Worm (Caenorhabditis elegans) whole organism, L3 larva: ENCODE measurements around the gene T10C6.16.

Source experiments
- ZK546.5 ChIP-seq: sonication (generic microtip); optimal IDR thresholded peaks from 2 replicates; lab custom pipeline; 2017; ENCODE audit warnings: missing biosample characterization, missing genetic modification characterization
- aly-2 ChIP-seq: fragments of 150-350 bp; optimal IDR thresholded peaks from 2 replicates; lab custom pipeline; 2014; ENCODE audit warnings: missing biosample characterization, missing genetic modification characterization
- ama-1 ChIP-seq: fragments of 150-350 bp; optimal IDR thresholded peaks from 2 replicates; lab custom pipeline; 2018
- ceh-28 ChIP-seq: fragments of 150-350 bp; optimal IDR thresholded peaks from 2 replicates; lab custom pipeline; 2014; ENCODE audit warnings: missing biosample characterization, missing genetic modification reagents, missing genetic modification characterization
- ceh-9 ChIP-seq: sonication (generic microtip); optimal IDR thresholded peaks from 2 replicates; lab custom pipeline; 2018; ENCODE audit warnings: missing biosample characterization, missing genetic modification characterization
- egl-27 ChIP-seq: sonication (generic microtip); optimal IDR thresholded peaks from 4 replicates; lab custom pipeline; 2017; ENCODE audit warnings: missing biosample characterization, missing genetic modification reagents, missing genetic modification characterization
- egl-5 ChIP-seq: fragments of 150-350 bp; optimal IDR thresholded peaks from 2 replicates; lab custom pipeline; 2017; ENCODE audit warnings: missing biosample characterization, missing genetic modification reagents, missing genetic modification characterization, inconsistent platforms
- elt-1 ChIP-seq: fragments of 150-350 bp; optimal IDR thresholded peaks from 2 replicates; lab custom pipeline; 2014; ENCODE audit warnings: missing biosample characterization, missing genetic modification characterization
- elt-2 ChIP-seq: sonication (generic microtip); optimal IDR thresholded peaks from 2 replicates; lab custom pipeline; 2016; ENCODE audit warnings: missing genetic modification reagents, mild to moderate bottlenecking, missing genetic modification characterization, missing compliant biosample characterization
- elt-3 ChIP-seq, 3 experiments: fragments of 150-350 bp in 1 of 3; sonication (generic microtip) in 2 of 3; optimal IDR thresholded peaks; 2 replicates in 2 of 3; 4 replicates in 1 of 3; lab custom pipeline; 2014 to 2017; ENCODE audit warnings: missing biosample characterization in 3 of 3, missing genetic modification characterization in 3 of 3
- fkh-10 ChIP-seq: sonication (generic microtip); optimal IDR thresholded peaks from 2 replicates; lab custom pipeline; 2017; ENCODE audit warnings: missing biosample characterization, missing genetic modification reagents, missing genetic modification characterization
- fkh-2 ChIP-seq: fragments of 150-350 bp; optimal IDR thresholded peaks from 2 replicates; lab custom pipeline; 2014; ENCODE audit warnings: missing biosample characterization, missing genetic modification reagents, missing genetic modification characterization
- fos-1 ChIP-seq: fragments of 150-350 bp; optimal IDR thresholded peaks from 2 replicates; lab custom pipeline; 2014; ENCODE audit warnings: missing biosample characterization, missing genetic modification characterization
- hmg-11 ChIP-seq: sonication (generic microtip); optimal IDR thresholded peaks from 2 replicates; lab custom pipeline; 2016; ENCODE audit warnings: missing genetic modification characterization, missing compliant biosample characterization
- jun-1 ChIP-seq: fragments of 150-350 bp; optimal IDR thresholded peaks from 2 replicates; lab custom pipeline; 2014; ENCODE audit warnings: missing biosample characterization, missing genetic modification reagents, missing genetic modification characterization
- lin-15B ChIP-seq: fragments of 150-350 bp; optimal IDR thresholded peaks from 2 replicates; lab custom pipeline; 2014; ENCODE audit warnings: missing biosample characterization, missing genetic modification characterization
- lin-39 ChIP-seq: fragments of 150-350 bp; optimal IDR thresholded peaks from 2 replicates; lab custom pipeline; 2018; ENCODE audit warnings: missing biosample characterization, missing genetic modification reagents, missing genetic modification characterization
- lsy-12 ChIP-seq: sonication (generic microtip); optimal IDR thresholded peaks from 2 replicates; lab custom pipeline; 2016; ENCODE audit warnings: mild to moderate bottlenecking, missing genetic modification characterization, missing compliant biosample characterization
- mdl-1 ChIP-seq: fragments of 150-350 bp; optimal IDR thresholded peaks from 2 replicates; lab custom pipeline; 2014; ENCODE audit warnings: missing biosample characterization, missing genetic modification characterization
- mml-1 ChIP-seq: fragments of 150-350 bp; sonication (generic microtip); optimal IDR thresholded peaks from 3 replicates; lab custom pipeline; 2014; ENCODE audit warnings: missing biosample characterization, missing genetic modification characterization
- nfya-1 ChIP-seq: sonication (generic microtip); optimal IDR thresholded peaks from 2 replicates; lab custom pipeline; 2017; ENCODE audit warnings: missing genetic modification characterization, mild to moderate bottlenecking, missing compliant biosample characterization, antibody characterized with exemption, moderate library complexity; ENCODE audit not compliant: insufficient read depth
- nhr-237 ChIP-seq: fragments of 150-350 bp; optimal IDR thresholded peaks from 2 replicates; lab custom pipeline; 2014; ENCODE audit warnings: missing biosample characterization, missing genetic modification characterization
- nhr-25 ChIP-seq: sonication (generic microtip); optimal IDR thresholded peaks from 2 replicates; lab custom pipeline; 2017; ENCODE audit warnings: missing biosample characterization, missing genetic modification characterization
- nhr-43 ChIP-seq: sonication (generic microtip); optimal IDR thresholded peaks from 2 replicates; lab custom pipeline; 2016; ENCODE audit warnings: mild to moderate bottlenecking, missing genetic modification characterization, missing compliant biosample characterization; ENCODE audit not compliant: poor library complexity, severe bottlenecking
- nhr-67 ChIP-seq: fragments of 150-350 bp; optimal IDR thresholded peaks from 2 replicates; lab custom pipeline; 2014; ENCODE audit warnings: missing biosample characterization, missing genetic modification characterization
- nhr-76 ChIP-seq: fragments of 150-350 bp; sonication (generic microtip); optimal IDR thresholded peaks from 5 replicates; lab custom pipeline; 2014; ENCODE audit warnings: missing biosample characterization, missing genetic modification characterization
- nhr-77 ChIP-seq: fragments of 150-350 bp; optimal IDR thresholded peaks from 2 replicates; lab custom pipeline; 2014; ENCODE audit warnings: missing biosample characterization, missing genetic modification characterization
- pha-4 ChIP-seq: fragments of 150-350 bp; optimal IDR thresholded peaks from 2 replicates; lab custom pipeline; 2014; ENCODE audit warnings: missing biosample characterization, missing genetic modification reagents, missing genetic modification characterization
- pqm-1 ChIP-seq: fragments of 150-350 bp; optimal IDR thresholded peaks from 2 replicates; lab custom pipeline; 2017; ENCODE audit warnings: missing biosample characterization, missing genetic modification characterization, inconsistent platforms
- skn-1 ChIP-seq: fragments of 150-350 bp; optimal IDR thresholded peaks from 2 replicates; lab custom pipeline; 2014; ENCODE audit warnings: missing biosample characterization, missing genetic modification characterization
- tbx-2 ChIP-seq: sonication (generic microtip); optimal IDR thresholded peaks from 2 replicates; lab custom pipeline; 2016; ENCODE audit warnings: mild to moderate bottlenecking, missing genetic modification characterization, missing compliant biosample characterization
- unc-62 ChIP-seq: fragments of 150-350 bp; sonication (generic microtip); optimal IDR thresholded peaks from 4 replicates; lab custom pipeline; 2014; ENCODE audit warnings: missing biosample characterization, missing genetic modification reagents, missing genetic modification characterization
- ztf-11 ChIP-seq: fragments of 150-350 bp; optimal IDR thresholded peaks from 2 replicates; lab custom pipeline; 2014; ENCODE audit warnings: missing biosample characterization, missing genetic modification characterization
- ztf-4 ChIP-seq: fragments of 150-350 bp; optimal IDR thresholded peaks from 2 replicates; lab custom pipeline; 2014; ENCODE audit warnings: missing biosample characterization, missing genetic modification characterization

The T10C6.16 gene

DNA sequence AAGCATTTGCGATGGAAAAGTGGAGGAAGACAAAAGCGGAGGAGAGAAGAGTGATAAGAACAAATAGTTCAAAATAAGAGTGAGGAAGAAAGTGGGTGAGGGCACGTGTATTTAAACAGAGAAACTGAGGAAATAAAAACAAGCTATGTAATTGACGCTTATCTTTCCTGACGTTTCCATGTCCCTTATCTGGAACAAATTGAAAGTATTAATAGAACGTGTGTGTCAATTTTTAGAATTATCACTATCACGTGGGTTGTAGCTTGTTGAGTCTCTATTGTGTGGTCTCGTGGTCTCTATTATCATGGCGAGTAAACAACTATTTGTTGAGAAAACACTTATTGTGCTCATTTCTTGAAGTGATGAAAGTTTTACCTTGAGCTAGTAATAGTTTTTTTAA lies 13.0 kb upstream of the T10C6.16 start, which contains the start of gene T10C6.15:
Gene T10C6.15 (minus strand): TSS at position 104 of the 400 bp plus-strand sequence.
- TF ChIP-seq jun-1 (tag; lab: Kevin White, UChicago) (peak; percentile 82), nhr-43 (tag; lab: Kevin White, UChicago) (peak; percentile 57), elt-3 (tag; optimal IDR thresholded peaks at IDR 0.05; lab: Kevin White, UChicago) (no peak), tbx-2 (tag; lab: Kevin White, UChicago) (no peak), elt-1 (tag; lab: Kevin White, UChicago) (no peak), ceh-9 (tag; lab: Kevin White, UChicago) (no peak), ama-1 (lab: Kevin White, UChicago) (no peak), elt-2 (tag; lab: Kevin White, UChicago) (peak; percentile 99), pha-4 (tag; lab: Kevin White, UChicago) (peak; percentile 90), mdl-1 (tag; lab: Kevin White, UChicago) (no peak), lin-39 (tag; lab: Kevin White, UChicago) (no peak), skn-1 (tag; lab: Kevin White, UChicago) (no peak), pqm-1 (tag; lab: Kevin White, UChicago) (peak; percentile 92), fkh-2 (tag; lab: Kevin White, UChicago) (no peak)

DNA sequence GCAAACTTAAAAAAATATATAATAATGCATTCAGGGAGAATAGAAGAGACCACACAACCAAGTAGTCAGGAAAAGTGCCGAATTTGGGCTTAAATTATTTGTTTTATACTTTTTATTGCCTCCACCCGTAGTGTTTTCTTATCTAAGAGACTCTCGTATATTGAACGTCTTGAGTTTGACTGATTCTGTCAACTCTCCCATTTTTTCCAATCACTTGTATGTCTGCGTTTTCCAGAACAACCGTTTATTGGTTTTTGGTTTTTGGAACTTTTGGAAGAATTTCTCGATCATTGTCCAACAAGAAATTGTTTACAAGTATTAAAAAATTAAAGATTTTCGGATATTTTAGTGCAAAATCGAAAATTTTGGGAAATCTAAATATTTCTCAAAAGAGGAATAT lies 10.9 kb upstream of the T10C6.16 start:
- peak; percentile 81 for TF ChIP-seq elt-2 (tag; lab: Kevin White, UChicago)
- no peak for TF ChIP-seq egl-5 (tag; lab: Kevin White, UChicago)
- TF ChIP-seq fos-1 (tag; lab: Kevin White, UChicago): no peak
- no peak for TF ChIP-seq lin-15B (tag; lab: Kevin White, UChicago)
- TF ChIP-seq pqm-1 (tag; lab: Kevin White, UChicago): peak; percentile 53
- TF ChIP-seq pha-4 (tag; lab: Kevin White, UChicago): peak; percentile 28
- TF ChIP-seq, all 47 proteins: peak for 3

DNA sequence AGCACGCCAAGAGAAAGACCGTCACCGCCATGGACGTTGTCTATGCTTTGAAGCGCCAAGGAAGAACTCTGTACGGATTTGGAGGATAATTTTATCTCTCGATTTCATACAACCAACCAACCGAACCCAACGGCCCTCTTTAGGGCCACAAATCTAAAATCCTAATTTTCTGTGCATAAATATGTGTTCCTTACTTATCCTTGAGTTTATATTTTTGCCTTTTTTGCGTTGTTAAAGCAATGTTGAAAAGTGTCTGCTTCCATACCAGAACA lies 9.9 kb upstream of the T10C6.16 start:
- TF ChIP-seq ceh-28 (tag; lab: Kevin White, UChicago): no peak
- TF ChIP-seq nhr-67 (tag; lab: Kevin White, UChicago): no peak
- no peak for TF ChIP-seq hmg-11 (tag; lab: Kevin White, UChicago)
- TF ChIP-seq egl-5 (tag; lab: Kevin White, UChicago): no peak
- no peak for TF ChIP-seq nfya-1
- no peak for TF ChIP-seq fkh-10
- no peak for TF ChIP-seq egl-27 (tag; lab: Kevin White, UChicago)
- no peak for TF ChIP-seq ZK546.5
- no peak for TF ChIP-seq ama-1 (lab: Kevin White, UChicago)
- TF ChIP-seq mml-1: no peak
- TF ChIP-seq ztf-11 (tag; lab: Kevin White, UChicago): no peak
- no peak for TF ChIP-seq nhr-237

DNA sequence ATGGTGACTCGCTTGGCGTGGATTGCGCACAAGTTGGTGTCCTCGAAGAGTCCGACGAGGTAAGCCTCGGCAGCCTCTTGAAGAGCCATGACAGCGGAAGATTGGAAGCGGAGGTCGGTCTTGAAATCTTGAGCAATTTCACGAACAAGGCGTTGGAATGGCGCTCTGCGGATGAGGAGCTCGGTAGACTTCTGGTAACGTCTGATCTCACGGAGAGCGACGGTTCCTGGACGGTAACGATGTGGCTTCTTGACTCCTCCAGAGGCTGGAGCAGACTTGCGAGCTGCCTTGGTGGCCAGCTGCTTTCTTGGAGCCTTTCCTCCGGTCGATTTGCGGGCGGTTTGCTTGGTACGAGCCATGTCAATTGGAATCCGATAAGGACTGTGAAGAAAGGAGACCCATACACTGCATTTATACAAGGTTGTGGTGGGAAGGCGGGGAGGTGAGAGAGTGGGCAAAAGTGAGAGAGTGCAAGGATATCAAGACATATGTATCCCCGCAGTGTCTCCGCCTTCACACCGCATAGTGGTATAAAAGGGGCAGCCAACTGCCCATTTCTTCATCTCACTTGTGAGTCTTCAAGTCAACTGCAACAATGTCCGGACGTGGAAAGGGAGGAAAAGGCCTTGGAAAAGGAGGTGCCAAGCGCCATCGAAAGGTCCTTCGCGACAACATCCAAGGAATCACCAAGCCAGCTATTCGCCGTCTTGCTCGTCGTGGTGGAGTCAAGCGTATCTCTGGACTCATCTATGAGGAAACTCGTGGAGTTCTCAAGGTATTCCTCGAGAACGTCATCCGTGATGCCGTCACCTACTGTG lies 9.3 kb upstream of the T10C6.16 start, which contains the start of the genes his-2 and his-1:
Gene his-2 (minus strand): TSS at position 359 of the 818 bp plus-strand sequence.
Gene his-1 (plus strand): TSS at position 596 of the 818 bp plus-strand sequence.
- TF ChIP-seq nhr-25 (tag; lab: Kevin White, UChicago): peak; percentile 34

DNA sequence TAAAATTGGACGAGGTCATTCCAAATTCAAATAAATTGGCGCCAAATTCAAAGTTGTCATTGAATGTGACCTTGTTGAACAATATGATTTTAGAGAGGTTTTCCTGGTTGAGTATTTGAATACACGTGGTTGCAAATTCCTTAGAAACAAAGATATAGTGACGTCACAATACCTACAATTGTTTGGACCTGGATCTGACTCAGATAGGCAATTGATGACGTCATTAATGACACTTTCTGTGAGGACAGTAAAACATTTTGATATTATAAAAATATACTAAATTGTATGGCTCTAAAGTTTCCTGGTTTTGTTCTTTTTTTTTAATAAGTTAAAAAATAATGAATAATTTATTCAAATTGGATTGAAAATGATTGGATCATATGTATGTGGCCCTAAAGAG lies 8.6 kb upstream of the T10C6.16 start:
- no peak for TF ChIP-seq pha-4 (tag; lab: Kevin White, UChicago)
- no peak for TF ChIP-seq nhr-43 (tag; lab: Kevin White, UChicago)
- no peak for TF ChIP-seq egl-27 (tag; lab: Kevin White, UChicago)
- no peak for TF ChIP-seq pqm-1 (tag; lab: Kevin White, UChicago)
- TF ChIP-seq nhr-76: no peak
- TF ChIP-seq lsy-12 (tag; lab: Kevin White, UChicago): no peak
- no peak for TF ChIP-seq unc-62 (GFP tag; lab: Kevin White, UChicago)
- TF ChIP-seq mml-1: no peak
- no peak for TF ChIP-seq nhr-237
- TF ChIP-seq aly-2: no peak
- no peak for TF ChIP-seq nhr-77 (tag; lab: Kevin White, UChicago)
- no peak for TF ChIP-seq skn-1 (tag; lab: Kevin White, UChicago)
- TF ChIP-seq ceh-9 (tag; lab: Kevin White, UChicago): no peak
- TF ChIP-seq ztf-4 (tag; lab: Kevin White, UChicago): no peak
- TF ChIP-seq fkh-2 (tag; lab: Kevin White, UChicago): no peak
- no peak for TF ChIP-seq ZK546.5
